Worm (Caenorhabditis elegans) whole organism, mixed stage, embryonic: ENCODE data around the gene prx-10.

Experiments
- blmp-1 ChIP-seq: fragments of 150-350 bp; optimal IDR thresholded peaks from 2 replicates; lab custom pipeline; 2014; ENCODE audit warnings: missing biosample characterization, missing genetic modification characterization
- ceh-83 ChIP-seq: fragments of 200-800 bp; sonication (Bioruptor generic); optimal IDR thresholded peaks from 2 replicates; lab custom pipeline; 2018; ENCODE audit warnings: mild to moderate bottlenecking, missing genetic modification characterization, missing compliant biosample characterization
- elt-1 ChIP-seq: sonication (generic microtip); optimal IDR thresholded peaks from 2 replicates; lab custom pipeline; 2017; ENCODE audit warnings: missing genetic modification characterization, mild to moderate bottlenecking, missing compliant biosample characterization, antibody characterized with exemption, moderate library complexity, borderline replicate concordance; ENCODE audit not compliant: insufficient read depth
- flh-1 ChIP-seq: fragments of 200-800 bp; sonication (Bioruptor generic); optimal IDR thresholded peaks from 2 replicates; lab custom pipeline; 2018; ENCODE audit warnings: mild to moderate bottlenecking, missing genetic modification characterization, moderate library complexity, missing compliant biosample characterization
- lsy-2 ChIP-seq: fragments of 150-350 bp; optimal IDR thresholded peaks from 2 replicates; lab custom pipeline; 2014; ENCODE audit warnings: missing biosample characterization, missing genetic modification characterization
- nhr-237 ChIP-seq: fragments of 150-350 bp; optimal IDR thresholded peaks from 2 replicates; lab custom pipeline; 2014; ENCODE audit warnings: missing biosample characterization, missing genetic modification characterization
- nhr-28 ChIP-seq: fragments of 150-350 bp; optimal IDR thresholded peaks from 2 replicates; lab custom pipeline; 2014; ENCODE audit warnings: missing biosample characterization, missing genetic modification characterization
- nhr-76 ChIP-seq: sonication (generic microtip); optimal IDR thresholded peaks from 2 replicates; lab custom pipeline; 2017; ENCODE audit warnings: missing biosample characterization, missing genetic modification characterization
- pha-4 ChIP-seq: fragments of 150-350 bp; optimal IDR thresholded peaks from 2 replicates; lab custom pipeline; 2018; ENCODE audit warnings: missing biosample characterization, missing genetic modification reagents, missing genetic modification characterization
- snpc-4 ChIP-seq: fragments of 150-350 bp; optimal IDR thresholded peaks from 2 replicates; lab custom pipeline; 2014; ENCODE audit warnings: missing biosample characterization, missing genetic modification characterization
- sptf-1 ChIP-seq: sonication (generic microtip); optimal IDR thresholded peaks from 2 replicates; lab custom pipeline; 2017; ENCODE audit warnings: mild to moderate bottlenecking, missing genetic modification characterization, moderate library complexity, missing compliant biosample characterization
- unc-39 ChIP-seq: fragments of 150-350 bp; optimal IDR thresholded peaks from 2 replicates; lab custom pipeline; 2014; ENCODE audit warnings: missing biosample characterization, missing genetic modification characterization
- unc-62 ChIP-seq: fragments of 150-350 bp; optimal IDR thresholded peaks from 2 replicates; lab custom pipeline; 2014; ENCODE audit warnings: missing biosample characterization, missing genetic modification reagents, missing genetic modification characterization
- ztf-11 ChIP-seq: fragments of 150-350 bp; optimal IDR thresholded peaks from 2 replicates; lab custom pipeline; 2014; ENCODE audit warnings: missing biosample characterization, missing genetic modification characterization

ce11 chrIII:5201267-5201666, 34.9 kb upstream of the prx-10 start:
- TF ChIP-seq sptf-1 (tag; lab: Kevin White, UChicago) (no peak), unc-62 (GFP tag; lab: Kevin White, UChicago) (no peak), ceh-83 (GFP tag; lab: Kevin White, UChicago) (no peak), snpc-4 (no peak), nhr-237 (tag; lab: Kevin White, UChicago) (no peak), nhr-28 (tag; lab: Kevin White, UChicago) (no peak), ztf-11 (tag; lab: Kevin White, UChicago) (no peak), blmp-1 (no peak), pha-4 (tag; lab: Kevin White, UChicago) (no peak), lsy-2 (tag; lab: Kevin White, UChicago) (no peak), unc-39 (no peak), flh-1 (GFP tag; lab: Kevin White, UChicago) (no peak), nhr-76 (tag; lab: Kevin White, UChicago) (no peak), elt-1 (tag; lab: Kevin White, UChicago) (no peak)
